Worm (Caenorhabditis elegans) whole organism, L1 larva: ENCODE data around the gene eri-12.

Experiments
- Y116A8C.19 ChIP-seq: sonication (generic microtip); optimal IDR thresholded peaks from 2 replicates; lab custom pipeline; 2016; ENCODE audit warnings: missing compliant biosample characterization, missing genetic modification characterization, borderline replicate concordance
- blmp-1 ChIP-seq: fragments of 150-350 bp; optimal IDR thresholded peaks from 2 replicates; lab custom pipeline; 2014; ENCODE audit warnings: missing biosample characterization, missing genetic modification characterization
- dpl-1 ChIP-seq, 3 experiments: fragments of 150-350 bp in 2 of 3; sonication (generic microtip) in 1 of 3; optimal IDR thresholded peaks; 2 replicates each; lab custom pipeline; 2014 to 2017; ENCODE audit warnings: missing biosample characterization in 3 of 3, missing genetic modification characterization in 3 of 3, missing genetic modification reagents in 3 of 3
- mep-1 ChIP-seq: fragments of 150-350 bp; optimal IDR thresholded peaks from 2 replicates; lab custom pipeline; 2014; ENCODE audit warnings: missing biosample characterization, missing genetic modification characterization
- nhr-11 ChIP-seq: fragments of 150-350 bp; optimal IDR thresholded peaks from 2 replicates; lab custom pipeline; 2014; ENCODE audit warnings: missing biosample characterization, missing genetic modification characterization
- nhr-12 ChIP-seq: sonication (generic microtip); optimal IDR thresholded peaks from 2 replicates; lab custom pipeline; 2017; ENCODE audit warnings: missing biosample characterization, missing genetic modification characterization
- nhr-28 ChIP-seq: fragments of 150-350 bp; optimal IDR thresholded peaks from 2 replicates; lab custom pipeline; 2014; ENCODE audit warnings: missing biosample characterization, missing genetic modification characterization
- unc-130 ChIP-seq: fragments of 150-350 bp; optimal IDR thresholded peaks from 2 replicates; lab custom pipeline; 2017; ENCODE audit warnings: missing biosample characterization, missing genetic modification characterization, inconsistent platforms

ce11 chrIV:12157915-12158314 lies 1.3 kb downstream of the eri-12 start:
- no peak for TF ChIP-seq unc-130 (tag; lab: Kevin White, UChicago)
- no peak for TF ChIP-seq Y116A8C.19 (tag; lab: Kevin White, UChicago)
- TF ChIP-seq blmp-1, result no peak
- TF ChIP-seq dpl-1 (GFP tag; optimal IDR thresholded peaks at IDR 0.05; lab: Kevin White, UChicago), result no peak
- TF ChIP-seq nhr-11 (tag; lab: Kevin White, UChicago), result no peak
- TF ChIP-seq nhr-28 (tag; lab: Kevin White, UChicago), result no peak
- TF ChIP-seq mep-1 (tag; lab: Kevin White, UChicago), result peak; percentile 9
- no peak for TF ChIP-seq nhr-12
